Worm (Caenorhabditis elegans): ENCODE data around the gene ttc-36.

The ttc-36 gene

ce11 chrII:10001065-10001464 is 28.9 kb upstream of the ttc-36 start, which contains the start of gene nlt-1:
TSS of gene nlt-1 (minus strand) at chrII:10001142.
- TF ChIP-seq attf-5 (GFP tag; optimal IDR thresholded peaks at IDR 0.05) (peak; percentile 28), ceh-58 (GFP tag; IDR thresholded peaks at IDR 0.05) (no peak), ztf-22 (GFP tag; optimal IDR thresholded peaks at IDR 0.05) (peak; percentile 20), hlh-26 (GFP tag; conservative IDR thresholded peaks at IDR 0.05) (no peak), pha-4 (tag; optimal IDR thresholded peaks at IDR 0.05) (no peak), F55B11.4 (tag; optimal IDR thresholded peaks at IDR 0.05; ENCODE audit: borderline replicate concordance, insufficient read depth) (no peak), F49E8.2 (tag; optimal IDR thresholded peaks at IDR 0.05; ENCODE audit: insufficient read depth) (no peak), mes-4 (tag; optimal IDR thresholded peaks at IDR 0.05) (no peak), cebp-1 (GFP tag; IDR thresholded peaks at IDR 0.05) (no peak), cebp-1 (tag; optimal IDR thresholded peaks at IDR 0.05) (peak; percentile 30), chd-7 (tag; optimal IDR thresholded peaks at IDR 0.05) (no peak), bed-2 (GFP tag; IDR thresholded peaks at IDR 0.05) (no peak), tlf-1 (GFP tag; optimal IDR thresholded peaks at IDR 0.05) (no peak), aptf-2 (GFP tag; conservative IDR thresholded peaks at IDR 0.05) (no peak), ceh-91 (GFP tag; IDR thresholded peaks at IDR 0.05) (no peak), T07F8.4 (tag; optimal IDR thresholded peaks at IDR 0.05) (no peak), madf-10 (tag; optimal IDR thresholded peaks at IDR 0.05) (no peak), ztf-25 (GFP tag; IDR thresholded peaks at IDR 0.05) (no peak), Y53G8AR.9 (GFP tag; conservative IDR thresholded peaks at IDR 0.05) (no peak), lsy-27 (tag; optimal IDR thresholded peaks at IDR 0.05; ENCODE audit: borderline replicate concordance, insufficient read depth) (no peak), sptf-2 (GFP tag; optimal IDR thresholded peaks at IDR 0.05) (no peak), nhr-80 (tag; optimal IDR thresholded peaks at IDR 0.05) (peak; percentile 99), dox-1 (GFP tag; IDR thresholded peaks at IDR 0.05) (peak; percentile 36; the same call in 1 of the 2 replicates), ceh-100 (GFP tag; IDR thresholded peaks at IDR 0.05) (no peak), K12H6.12 (tag; optimal IDR thresholded peaks at IDR 0.05) (no peak), tbp1 (GFP tag; optimal IDR thresholded peaks at IDR 0.05) (peak; percentile 17), ceh-27 (GFP tag; optimal IDR thresholded peaks at IDR 0.05) (no peak), Y95B8A.8 (GFP tag; IDR thresholded peaks at IDR 0.05) (no peak), fkh-3 (tag; optimal IDR thresholded peaks at IDR 0.05) (no peak), hlh-12 (tag; optimal IDR thresholded peaks at IDR 0.05) (no peak), Y79H2A.3 (GFP tag; conservative IDR thresholded peaks at IDR 0.05) (no peak), madf-6 (GFP tag; IDR thresholded peaks at IDR 0.05) (no peak), mel-28 (tag; optimal IDR thresholded peaks at IDR 0.05; ENCODE audit: borderline replicate concordance) (no peak), nfyb-1 (GFP tag; IDR thresholded peaks at IDR 0.05) (peak; percentile 73), ama-1 (optimal IDR thresholded peaks at IDR 0.05) (no peak), ama-1 (GFP tag; optimal IDR thresholded peaks at IDR 0.05) (no peak), let-526 (GFP tag; IDR thresholded peaks at IDR 0.05) (no peak), him-1 (tag; optimal IDR thresholded peaks at IDR 0.05) (no peak), F39B2.1 (GFP tag; IDR thresholded peaks at IDR 0.05) (no peak), ets-4 (GFP tag; optimal IDR thresholded peaks at IDR 0.05) (peak; percentile 44), B0019.2 (GFP tag; conservative IDR thresholded peaks at IDR 0.05) (no peak), atf-7 (tag; optimal IDR thresholded peaks at IDR 0.05) (peak; percentile 16), F22D6.2 (tag; optimal IDR thresholded peaks at IDR 0.05) (no peak), attf-3 (GFP tag; conservative IDR thresholded peaks at IDR 0.05) (no peak), egl-18 (GFP tag; IDR thresholded peaks at IDR 0.05) (no peak), cebp-2 (GFP tag; IDR thresholded peaks at IDR 0.05) (no peak), ccch-3 (GFP tag; optimal IDR thresholded peaks at IDR 0.05) (no peak)

All from whole organism, young adult.